Worm (Caenorhabditis elegans): ENCODE data around the gene egl-26.

- TF ChIP-seq ahr-1 (tag; optimal IDR thresholded peaks at IDR 0.05) (no peak), pag-3 (tag; optimal IDR thresholded peaks at IDR 0.05; ENCODE audit: borderline replicate concordance) (no peak), che-1 (tag; optimal IDR thresholded peaks at IDR 0.05) (no peak)
These were observed 3.1 kb upstream of the egl-26 start for ce11 chrII:66322-66721.

Data from whole organism, late embryonic.